Fruit fly (Drosophila melanogaster) whole organism, prepupa: ENCODE measurements around the gene ppk17.

ENCODE experiments used
- CG10631 ChIP-seq: fragments of 200-800 bp; sonication (Bioruptor generic); optimal IDR thresholded peaks from 2 replicates; lab custom pipeline; 2016; ENCODE audit warnings: missing biosample characterization, missing genetic modification characterization
- CG11294 ChIP-seq: fragments of 200-800 bp; sonication (Bioruptor generic); IDR thresholded peaks from 2 replicates; pipeline ENCODE4 v1.3.6; 2022; ENCODE audit warnings: missing biosample characterization, missing genetic modification characterization
- CG11762 ChIP-seq: fragments of 200-800 bp; sonication (Bioruptor generic); optimal IDR thresholded peaks from 3 replicates; lab custom pipeline; 2016; ENCODE audit warnings: missing biosample characterization, missing genetic modification characterization; ENCODE audit not compliant: insufficient read depth
- CG11902 ChIP-seq: fragments of 200-800 bp; sonication (Bioruptor generic); optimal IDR thresholded peaks from 3 replicates; lab custom pipeline; 2016; ENCODE audit warnings: missing biosample characterization, missing genetic modification characterization
- CG15336 ChIP-seq: fragments of 200-800 bp; sonication (Bioruptor generic); IDR thresholded peaks from 2 replicates; pipeline ENCODE4 v1.3.6; 2022; ENCODE audit warnings: missing biosample characterization, missing genetic modification characterization
- CG1621 ChIP-seq: fragments of 200-800 bp; sonication (Bioruptor generic); optimal IDR thresholded peaks from 3 replicates; lab custom pipeline; 2018; ENCODE audit warnings: missing biosample characterization, mild to moderate bottlenecking, missing genetic modification characterization
- CG16779 ChIP-seq: fragments of 200-800 bp; sonication (Bioruptor generic); optimal IDR thresholded peaks from 3 replicates; lab custom pipeline; 2017; ENCODE audit warnings: missing biosample characterization, mild to moderate bottlenecking, missing genetic modification characterization
- CG32006 ChIP-seq: fragments of 200-800 bp; sonication (Bioruptor generic); optimal IDR thresholded peaks from 3 replicates; lab custom pipeline; 2017; ENCODE audit warnings: missing biosample characterization, mild to moderate bottlenecking, missing genetic modification characterization
- CG4318 ChIP-seq: fragments of 200-800 bp; sonication (Bioruptor generic); optimal IDR thresholded peaks from 3 replicates; lab custom pipeline; 2017; ENCODE audit warnings: missing biosample characterization, mild to moderate bottlenecking, missing genetic modification characterization
- CG6163 ChIP-seq: fragments of 200-800 bp; sonication (Bioruptor generic); IDR thresholded peaks from 3 replicates; pipeline ENCODE4 v1.3.6; 2022; ENCODE audit warnings: missing biosample characterization, missing genetic modification characterization
- CG6276 ChIP-seq: fragments of 200-800 bp; sonication (Bioruptor generic); optimal IDR thresholded peaks from 2 replicates; lab custom pipeline; 2017; ENCODE audit warnings: missing biosample characterization, mild to moderate bottlenecking, missing genetic modification characterization
- CG6808 ChIP-seq: fragments of 200-800 bp; sonication (Bioruptor generic); optimal IDR thresholded peaks from 3 replicates; lab custom pipeline; 2017; ENCODE audit warnings: missing biosample characterization, missing genetic modification characterization, mild to moderate bottlenecking, moderate library complexity, missing genetic modification reagents
- CG6854 ChIP-seq: fragments of 200-800 bp; sonication (Bioruptor generic); optimal IDR thresholded peaks from 2 replicates; lab custom pipeline; 2017; ENCODE audit warnings: missing biosample characterization, mild to moderate bottlenecking, missing genetic modification characterization
- CG7368 ChIP-seq: fragments of 200-800 bp; sonication (Bioruptor generic); optimal IDR thresholded peaks from 3 replicates; lab custom pipeline; 2016; ENCODE audit warnings: missing biosample characterization, missing genetic modification characterization
- CG8119 ChIP-seq: fragments of 200-800 bp; sonication (Bioruptor generic); IDR thresholded peaks from 3 replicates; pipeline ENCODE4 v1.3.6; 2022; ENCODE audit warnings: missing biosample characterization, missing genetic modification characterization
- CG8319 ChIP-seq: fragments of 200-800 bp; sonication (Bioruptor generic); optimal IDR thresholded peaks from 3 replicates; lab custom pipeline; 2016; ENCODE audit warnings: missing biosample characterization, missing genetic modification characterization
- CG9139 ChIP-seq: fragments of 200-800 bp; sonication (Bioruptor generic); optimal IDR thresholded peaks from 3 replicates; lab custom pipeline; 2017; ENCODE audit warnings: missing biosample characterization, mild to moderate bottlenecking, missing genetic modification characterization
- Eip75B ChIP-seq: fragments of 200-800 bp; sonication (Bioruptor generic); optimal IDR thresholded peaks from 3 replicates; lab custom pipeline; 2016; ENCODE audit warnings: missing biosample characterization, missing genetic modification characterization
- Eip78C ChIP-seq: fragments of 200-800 bp; sonication (Bioruptor generic); peaks from one replicate; lab custom pipeline; 2016; ENCODE audit warnings: missing biosample characterization, missing genetic modification characterization
- Hr39 ChIP-seq: fragments of 200-800 bp; sonication (Bioruptor generic); optimal IDR thresholded peaks from 2 replicates; lab custom pipeline; 2016; ENCODE audit warnings: missing biosample characterization, missing genetic modification characterization
- Lpt ChIP-seq: fragments of 200-800 bp; sonication (Bioruptor generic); optimal IDR thresholded peaks from 3 replicates; lab custom pipeline; 2016; ENCODE audit warnings: missing biosample characterization, missing genetic modification characterization
- Met ChIP-seq: fragments of 200-800 bp; sonication (Bioruptor generic); optimal IDR thresholded peaks from 3 replicates; lab custom pipeline; 2016; ENCODE audit warnings: missing biosample characterization, missing genetic modification characterization
- OdsH ChIP-seq: fragments of 200-800 bp; sonication (Bioruptor generic); optimal IDR thresholded peaks from 3 replicates; lab custom pipeline; 2016; ENCODE audit warnings: missing biosample characterization, missing genetic modification characterization
- Smox ChIP-seq: fragments of 200-800 bp; sonication (Bioruptor generic); optimal IDR thresholded peaks from 3 replicates; lab custom pipeline; 2016; ENCODE audit warnings: missing biosample characterization, missing genetic modification characterization
- Sox14 ChIP-seq: fragments of 200-800 bp; sonication (Bioruptor generic); optimal IDR thresholded peaks from 3 replicates; lab custom pipeline; 2016; ENCODE audit warnings: missing biosample characterization, missing genetic modification characterization
- acj6 ChIP-seq: fragments of 200-800 bp; sonication (Bioruptor generic); optimal IDR thresholded peaks from 3 replicates; lab custom pipeline; 2016; ENCODE audit warnings: missing biosample characterization, missing genetic modification characterization
- dac ChIP-seq: fragments of 200-800 bp; sonication (Bioruptor generic); optimal IDR thresholded peaks from 2 replicates; lab custom pipeline; 2017; ENCODE audit warnings: missing biosample characterization, mild to moderate bottlenecking, missing genetic modification characterization
- eg ChIP-seq: fragments of 200-800 bp; sonication (Bioruptor generic); IDR thresholded peaks from 3 replicates; pipeline ENCODE4 v1.3.6; 2022; ENCODE audit warnings: missing biosample characterization, missing genetic modification characterization
- esn ChIP-seq: fragments of 200-800 bp; sonication (Bioruptor generic); optimal IDR thresholded peaks from 2 replicates; lab custom pipeline; 2016; ENCODE audit warnings: missing biosample characterization, mild to moderate bottlenecking, missing genetic modification characterization, moderate library complexity
- fd59A ChIP-seq: fragments of 200-800 bp; sonication (Bioruptor generic); optimal IDR thresholded peaks from 2 replicates; lab custom pipeline; 2017; ENCODE audit warnings: missing biosample characterization, mild to moderate bottlenecking, missing genetic modification characterization, missing genetic modification reagents
- fd85E ChIP-seq: fragments of 200-800 bp; sonication (Bioruptor generic); optimal IDR thresholded peaks from 3 replicates; lab custom pipeline; 2016; ENCODE audit warnings: missing biosample characterization, missing genetic modification characterization
- ss ChIP-seq, 2 experiments: fragments of 200-800 bp; sonication (Bioruptor generic); optimal IDR thresholded peaks; 2 replicates in 1 of 2; 3 replicates in 1 of 2; lab custom pipeline; 2017 to 2018; ENCODE audit warnings: mild to moderate bottlenecking in 2 of 2, missing biosample characterization in 2 of 2, missing genetic modification characterization in 2 of 2, moderate library complexity in 1 of 2
- svp ChIP-seq: fragments of 200-800 bp; sonication (Bioruptor generic); peaks from one replicate; lab custom pipeline; 2016; ENCODE audit warnings: missing biosample characterization, missing genetic modification characterization

ppk17 gene

dm6 chr2L:16761891-16762290 is 1.5 kb upstream of the ppk17 start:
- TF ChIP-seq CG15336 (GFP tag; lab: Robert Waterston, UW) (no peak), svp (GFP tag; lab: Kevin White, UChicago) (peak; percentile 49), fd85E (GFP tag; lab: Kevin White, UChicago) (no peak), CG6808 (no peak), CG16779 (tag; lab: Kevin White, UChicago) (no peak), CG8319 (no peak), acj6 (no peak), CG6276 (GFP tag; lab: Kevin White, UChicago) (no peak), eg (GFP tag; lab: Robert Waterston, UW) (0 out of 3 replicates have a peak, but pooled peaks have one; percentile 12), OdsH (GFP tag; lab: Kevin White, UChicago) (no peak), esn (GFP tag; lab: Kevin White, UChicago) (no peak)
- TF ChIP-seq, all 60 proteins: peak for 2

- no peak for TF ChIP-seq CG8119 (GFP tag; lab: Robert Waterston, UW)
- TF ChIP-seq CG15336 (GFP tag; lab: Robert Waterston, UW), result peak; percentile 28; the same call in 1 of the 2 replicates
Measured at dm6 chr2L:16754074-16754473, 6.3 kb downstream of the ppk17 start, which contains the start of gene yellow-b. TSS of gene yellow-b (plus strand) at chr2L:16754336.

dm6 chr2L:16752340-16752739 is 8.0 kb downstream of the ppk17 start:
- TF ChIP-seq fd59A (GFP tag; lab: Kevin White, UChicago), result no peak
- no peak for TF ChIP-seq CG11762 (GFP tag; lab: Kevin White, UChicago)
- TF ChIP-seq CG9139 (GFP tag; lab: Kevin White, UChicago), result no peak
- no peak for TF ChIP-seq CG11902 (GFP tag; lab: Kevin White, UChicago)
- no peak for TF ChIP-seq CG10631
- no peak for TF ChIP-seq CG6808
- no peak for TF ChIP-seq CG11294
- no peak for TF ChIP-seq ss (GFP tag; optimal IDR thresholded peaks at IDR 0.05; lab: Kevin White, UChicago)
- no peak for TF ChIP-seq dac (GFP tag; lab: Kevin White, UChicago)
- TF ChIP-seq Hr39 (GFP tag; lab: Kevin White, UChicago), result no peak
- TF ChIP-seq CG4318 (GFP tag; lab: Kevin White, UChicago), result no peak
- TF ChIP-seq CG8119 (GFP tag; lab: Robert Waterston, UW), result no peak
- no peak for TF ChIP-seq Smox (GFP tag; lab: Kevin White, UChicago)
- TF ChIP-seq esn (GFP tag; lab: Kevin White, UChicago), result no peak
- TF ChIP-seq Eip75B (GFP tag; lab: Kevin White, UChicago), result no peak

- TF ChIP-seq CG1621 (tag; lab: Kevin White, UChicago) (no peak), CG7368 (no peak), Met (GFP tag; lab: Kevin White, UChicago) (no peak), Sox14 (GFP tag; lab: Kevin White, UChicago) (no peak), CG11902 (GFP tag; lab: Kevin White, UChicago) (no peak), CG6163 (no peak), CG6854 (GFP tag; lab: Kevin White, UChicago) (no peak), Eip75B (GFP tag; lab: Kevin White, UChicago) (no peak), CG6276 (GFP tag; lab: Kevin White, UChicago) (no peak), CG11294 (no peak), Lpt (no peak), Eip78C (GFP tag; lab: Kevin White, UChicago) (no peak), CG32006 (GFP tag; lab: Kevin White, UChicago) (no peak), CG10631 (no peak)
Measured at dm6 chr2L:16747145-16747544, 13.2 kb downstream of the ppk17 start.
